Fruit fly (Drosophila melanogaster) whole organism, embryonic: ENCODE data around the gene Upf2.

Experiments used
- Atf6 ChIP-seq: fragments of 200-800 bp; sonication (Bioruptor generic); IDR thresholded peaks from 2 replicates; pipeline ENCODE4 v1.3.6; 2022; ENCODE audit warnings: missing biosample characterization, missing genetic modification characterization
- CG10321 ChIP-seq: fragments of 200-800 bp; sonication (Bioruptor generic); IDR thresholded peaks from 2 replicates; pipeline ENCODE4 v1.3.6; 2022; ENCODE audit warnings: missing biosample characterization, missing genetic modification characterization
- CG11456 ChIP-seq: fragments of 200-800 bp; sonication (Bioruptor generic); IDR thresholded peaks from 3 replicates; pipeline ENCODE4 v1.3.6; 2022; ENCODE audit warnings: missing biosample characterization, missing genetic modification characterization
- CG11723 ChIP-seq: fragments of 200-800 bp; sonication (Bioruptor generic); optimal IDR thresholded peaks from 2 replicates; lab custom pipeline; 2017; ENCODE audit warnings: missing biosample characterization, mild to moderate bottlenecking, missing genetic modification characterization
- CG12219 ChIP-seq: fragments of 200-800 bp; sonication (Bioruptor generic); optimal IDR thresholded peaks from 3 replicates; lab custom pipeline; 2018; ENCODE audit warnings: missing biosample characterization, mild to moderate bottlenecking, missing genetic modification characterization
- CG12659 ChIP-seq: fragments of 200-800 bp; sonication (Bioruptor generic); optimal IDR thresholded peaks from 3 replicates; lab custom pipeline; 2017; ENCODE audit warnings: mild to moderate bottlenecking, missing biosample characterization, missing genetic modification reagents, missing genetic modification characterization
- CG14050 ChIP-seq: fragments of 200-800 bp; sonication (Bioruptor generic); IDR thresholded peaks from 3 replicates; pipeline ENCODE4 v1.3.6; 2022; ENCODE audit warnings: missing biosample characterization, missing genetic modification characterization
- CG14965 ChIP-seq: fragments of 200-800 bp; sonication (Bioruptor generic); optimal IDR thresholded peaks from 2 replicates; lab custom pipeline; 2016; ENCODE audit warnings: missing biosample characterization, missing genetic modification characterization, borderline replicate concordance
- CG16863 ChIP-seq: fragments of 200-800 bp; sonication (Bioruptor generic); optimal IDR thresholded peaks from 3 replicates; lab custom pipeline; 2016; ENCODE audit warnings: missing biosample characterization, missing genetic modification characterization
- CG17359 ChIP-seq: fragments of 200-800 bp; sonication (Bioruptor generic); optimal IDR thresholded peaks from 3 replicates; lab custom pipeline; 2018; ENCODE audit warnings: missing biosample characterization, mild to moderate bottlenecking, missing genetic modification characterization, moderate library complexity
- CG18599 ChIP-seq: fragments of 200-800 bp; sonication (Bioruptor generic); optimal IDR thresholded peaks from 3 replicates; lab custom pipeline; 2017; ENCODE audit warnings: missing biosample characterization, missing genetic modification characterization, mild to moderate bottlenecking, moderate library complexity, missing genetic modification reagents
- CG2129 ChIP-seq: fragments of 200-800 bp; sonication (Bioruptor generic); IDR thresholded peaks from 2 replicates; pipeline ENCODE4 v1.3.6; 2022; ENCODE audit warnings: missing biosample characterization, missing genetic modification characterization; ENCODE audit not compliant: partially characterized antibody
- CG2678 ChIP-seq: fragments of 200-800 bp; sonication (Bioruptor generic); optimal IDR thresholded peaks from 3 replicates; lab custom pipeline; 2019; ENCODE audit warnings: missing biosample characterization, mild to moderate bottlenecking, missing genetic modification characterization, moderate library complexity
- CG3065 ChIP-seq: fragments of 200-800 bp; sonication (Bioruptor generic); optimal IDR thresholded peaks from 2 replicates; lab custom pipeline; 2016; ENCODE audit warnings: missing biosample characterization, missing genetic modification characterization
- CG32532 ChIP-seq: fragments of 200-800 bp; sonication (Bioruptor generic); IDR thresholded peaks from 2 replicates; pipeline ENCODE4 v1.3.6; 2022; ENCODE audit warnings: missing biosample characterization, missing genetic modification characterization
- CG34376 ChIP-seq: fragments of 200-800 bp; sonication (Bioruptor generic); optimal IDR thresholded peaks from 2 replicates; lab custom pipeline; 2018; ENCODE audit warnings: missing biosample characterization, mild to moderate bottlenecking, missing genetic modification characterization
- CG6272 ChIP-seq: fragments of 200-800 bp; sonication (Bioruptor generic); IDR thresholded peaks from 2 replicates; pipeline ENCODE4 v1.3.6; 2022; ENCODE audit warnings: missing biosample characterization, missing genetic modification characterization
- CG6854 ChIP-seq: fragments of 200-800 bp; sonication (Bioruptor generic); optimal IDR thresholded peaks from 3 replicates; lab custom pipeline; 2017; ENCODE audit warnings: missing biosample characterization, mild to moderate bottlenecking, missing genetic modification characterization
- CG7839 ChIP-seq: fragments of 200-800 bp; sonication (Bioruptor generic); optimal IDR thresholded peaks from 3 replicates; lab custom pipeline; 2018; ENCODE audit warnings: missing biosample characterization, mild to moderate bottlenecking, missing genetic modification characterization, moderate library complexity
- CG8924 ChIP-seq: fragments of 200-800 bp; optimal IDR thresholded peaks from 3 replicates; lab custom pipeline; 2019; ENCODE audit warnings: missing biosample characterization, mild to moderate bottlenecking, missing genetic modification characterization, moderate library complexity
- Dek ChIP-seq: fragments of 200-800 bp; sonication (Bioruptor generic); optimal IDR thresholded peaks from 3 replicates; lab custom pipeline; 2019; ENCODE audit warnings: missing biosample characterization, mild to moderate bottlenecking, missing genetic modification characterization, moderate library complexity
- Dll ChIP-seq: fragments of 200-800 bp; sonication (Bioruptor generic); IDR thresholded peaks from 4 replicates; pipeline ENCODE4 v1.3.6; 2022; ENCODE audit warnings: missing biosample characterization, missing genetic modification characterization; ENCODE audit not compliant: partially characterized antibody
- Dp ChIP-seq: fragments of 200-800 bp; sonication (Bioruptor generic); optimal IDR thresholded peaks from 2 replicates; lab custom pipeline; 2018; ENCODE audit warnings: missing biosample characterization, mild to moderate bottlenecking, missing genetic modification characterization, moderate library complexity
- HHEX ChIP-seq: fragments of 200-800 bp; sonication (Bioruptor generic); optimal IDR thresholded peaks from 3 replicates; lab custom pipeline; 2017; ENCODE audit warnings: missing biosample characterization, mild to moderate bottlenecking, missing genetic modification characterization, missing genetic modification reagents
- Hsf ChIP-seq: fragments of 200-800 bp; sonication (Bioruptor generic); optimal IDR thresholded peaks from 3 replicates; lab custom pipeline; 2016; ENCODE audit warnings: missing biosample characterization, missing genetic modification characterization
- Lhr ChIP-seq: fragments of 200-800 bp; sonication (Bioruptor generic); optimal IDR thresholded peaks from 3 replicates; lab custom pipeline; 2017; ENCODE audit warnings: mild to moderate bottlenecking, missing biosample characterization, missing genetic modification reagents, missing genetic modification characterization
- NK7.1 ChIP-seq: fragments of 200-800 bp; sonication (Bioruptor generic); optimal IDR thresholded peaks from 3 replicates; lab custom pipeline; 2016; ENCODE audit warnings: missing biosample characterization, missing genetic modification characterization
- Nf-YB ChIP-seq: fragments of 200-800 bp; sonication (Bioruptor generic); optimal IDR thresholded peaks from 3 replicates; lab custom pipeline; 2019; ENCODE audit warnings: missing biosample characterization, mild to moderate bottlenecking, missing genetic modification characterization, moderate library complexity
- NfI ChIP-seq: fragments of 200-800 bp; sonication (Bioruptor generic); optimal IDR thresholded peaks from 3 replicates; lab custom pipeline; 2018; ENCODE audit warnings: missing biosample characterization, mild to moderate bottlenecking, missing genetic modification characterization, moderate library complexity
- Ptx1 ChIP-seq: fragments of 200-800 bp; sonication (Bioruptor generic); IDR thresholded peaks from 2 replicates; pipeline ENCODE4 v1.3.6; 2022; ENCODE audit warnings: missing biosample characterization, missing genetic modification characterization
- Rfx ChIP-seq: fragments of 200-800 bp; sonication (Bioruptor generic); IDR thresholded peaks from 2 replicates; pipeline ENCODE4 v1.3.6; 2022; ENCODE audit warnings: missing biosample characterization, missing genetic modification characterization
- Six4 ChIP-seq: fragments of 200-800 bp; sonication (Bioruptor generic); optimal IDR thresholded peaks from 2 replicates; lab custom pipeline; 2016; ENCODE audit warnings: missing biosample characterization, missing genetic modification characterization
- Stat92E ChIP-seq, 3 experiments: fragments of >200 bp in 2 of 3; fragments of 200-800 bp in 1 of 3; sonication (Bioruptor generic) in 1 of 3; optimal IDR thresholded peaks; 2 replicates each; lab custom pipeline; 2017 to 2019; ENCODE audit warnings: missing biosample characterization in 3 of 3, missing genetic modification characterization in 3 of 3, mild to moderate bottlenecking in 1 of 3, moderate library complexity in 1 of 3
- Trl ChIP-seq, 3 experiments: fragments of >200 bp in 2 of 3; fragments of 200-800 bp in 1 of 3; sonication (Bioruptor generic) in 1 of 3; optimal IDR thresholded peaks; 2 replicates in 1 of 3; 3 replicates in 2 of 3; lab custom pipeline; 2016 to 2017; ENCODE audit warnings: missing biosample characterization in 1 of 3, missing genetic modification characterization in 1 of 3
- Vsx1 ChIP-seq: fragments of 200-800 bp; sonication (Bioruptor generic); optimal IDR thresholded peaks from 2 replicates; lab custom pipeline; 2017; ENCODE audit warnings: missing biosample characterization, mild to moderate bottlenecking, missing genetic modification characterization, missing genetic modification reagents
- abd-A ChIP-seq: fragments of 200-800 bp; sonication (Bioruptor generic); optimal IDR thresholded peaks from 3 replicates; lab custom pipeline; 2019; ENCODE audit warnings: missing biosample characterization, mild to moderate bottlenecking, missing genetic modification characterization, moderate library complexity
- ase ChIP-seq: fragments of 200-800 bp; sonication (Bioruptor generic); IDR thresholded peaks from 3 replicates; pipeline ENCODE4 v1.3.6; 2022; ENCODE audit warnings: missing biosample characterization, missing genetic modification characterization
- bbx ChIP-seq: fragments of 200-800 bp; sonication (Bioruptor generic); IDR thresholded peaks from 2 replicates; pipeline ENCODE4 v1.3.6; 2022; ENCODE audit warnings: missing biosample characterization, missing genetic modification characterization; ENCODE audit not compliant: partially characterized antibody
- croc ChIP-seq: fragments of 200-800 bp; sonication (Bioruptor generic); conservative IDR thresholded peaks from 3 replicates; pipeline ENCODE4 v1.3.6; 2022; ENCODE audit warnings: missing biosample characterization, missing genetic modification characterization
- cwo ChIP-seq: fragments of 200-800 bp; sonication (Bioruptor generic); optimal IDR thresholded peaks from 3 replicates; lab custom pipeline; 2017; ENCODE audit warnings: missing biosample characterization, missing genetic modification characterization, mild to moderate bottlenecking, moderate library complexity, missing genetic modification reagents
- en ChIP-seq: fragments of 200-800 bp; sonication (Bioruptor generic); optimal IDR thresholded peaks from 2 replicates; lab custom pipeline; 2016; ENCODE audit warnings: missing biosample characterization, missing genetic modification characterization
- gem ChIP-seq: fragments of 200-800 bp; sonication (Bioruptor generic); optimal IDR thresholded peaks from 2 replicates; lab custom pipeline; 2019; ENCODE audit warnings: missing biosample characterization, mild to moderate bottlenecking, missing genetic modification characterization, moderate library complexity
- gro ChIP-seq: fragments of 200-800 bp; sonication (Bioruptor generic); optimal IDR thresholded peaks from 2 replicates; lab custom pipeline; 2016; ENCODE audit warnings: missing biosample characterization, missing genetic modification characterization
- inv ChIP-seq: fragments of 200-800 bp; sonication (Bioruptor generic); IDR thresholded peaks from 2 replicates; pipeline ENCODE4 v1.3.6; 2022; ENCODE audit warnings: missing biosample characterization, missing genetic modification characterization; ENCODE audit not compliant: partially characterized antibody
- nau ChIP-seq: fragments of 200-800 bp; sonication (Bioruptor generic); optimal IDR thresholded peaks from 3 replicates; lab custom pipeline; 2017; ENCODE audit warnings: missing biosample characterization, mild to moderate bottlenecking, missing genetic modification characterization, missing genetic modification reagents
- sim ChIP-seq: fragments of 200-800 bp; sonication (Bioruptor generic); IDR thresholded peaks from 2 replicates; pipeline ENCODE4 v1.3.6; 2022; ENCODE audit warnings: missing biosample characterization, missing genetic modification characterization
- sug ChIP-seq: fragments of 200-800 bp; optimal IDR thresholded peaks from 2 replicates; lab custom pipeline; 2019; ENCODE audit warnings: missing biosample characterization, mild to moderate bottlenecking, missing genetic modification characterization, moderate library complexity
- tio ChIP-seq: fragments of 200-800 bp; sonication (Bioruptor generic); optimal IDR thresholded peaks from 2 replicates; lab custom pipeline; 2017; ENCODE audit warnings: missing biosample characterization, missing genetic modification characterization, inconsistent platforms

Upf2 gene

DNA sequence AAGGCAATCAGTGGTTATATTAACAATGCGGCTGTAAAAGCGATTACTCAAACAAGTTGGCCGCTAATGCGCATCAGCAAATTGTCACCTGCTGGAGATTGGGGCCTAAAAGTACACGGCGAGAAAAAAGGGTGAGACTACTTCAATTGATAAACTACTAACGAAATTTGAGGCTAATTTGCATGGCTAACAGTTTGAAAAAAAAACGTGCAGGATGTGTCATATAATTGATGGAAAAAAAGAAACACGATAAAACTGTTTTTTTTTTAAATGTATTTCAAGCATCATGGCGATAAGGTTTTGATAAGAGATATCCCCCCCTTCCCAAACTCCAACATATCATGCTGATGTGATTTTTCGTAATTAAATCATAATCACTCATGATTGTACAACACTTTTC is 37.4 kb upstream of the Upf2 start (continued):
- TF ChIP-seq CG8924 (tag; lab: Kevin White, UChicago) (no peak), ase (no peak), bbx (no peak), CG16863 (GFP tag; lab: Kevin White, UChicago) (no peak), NfI (GFP tag; lab: Kevin White, UChicago) (peak; percentile 39), CG10321 (GFP tag; lab: Robert Waterston, UW) (no peak), CG12219 (GFP tag; lab: Kevin White, UChicago) (no peak), CG2678 (peak; percentile 57), tio (no peak), en (GFP tag; lab: Kevin White, UChicago) (no peak), Dp (GFP tag; lab: Kevin White, UChicago) (no peak), CG11456 (GFP tag; lab: Robert Waterston, UW) (0 out of 3 replicates have a peak, but pooled peaks have one; percentile 51), CG34376 (GFP tag; lab: Kevin White, UChicago) (peak; percentile 19), Trl (optimal IDR thresholded peaks at IDR 0.05; lab: Kevin White, UChicago) (no peak), Trl (GFP tag; optimal IDR thresholded peaks at IDR 0.05; lab: Kevin White, UChicago) (peak; percentile 5), gem (tag; lab: Kevin White, UChicago) (peak; percentile 55), nau (GFP tag; lab: Kevin White, UChicago) (peak; percentile 27), abd-A (no peak), CG12659 (GFP tag; lab: Kevin White, UChicago) (peak; percentile 35), CG3065 (no peak), CG14965 (GFP tag; lab: Kevin White, UChicago) (no peak), CG6272 (GFP tag; lab: Robert Waterston, UW) (no peak), CG32532 (GFP tag; lab: Robert Waterston, UW) (peak; percentile 64; the same call in 1 of the 2 replicates), Six4 (GFP tag; lab: Kevin White, UChicago) (no peak), Dll (GFP tag; lab: Robert Waterston, UW) (no peak), Stat92E (GFP tag; optimal IDR thresholded peaks at IDR 0.05; lab: Kevin White, UChicago) (no peak), sug (tag; lab: Kevin White, UChicago) (no peak), CG2129 (GFP tag; lab: Robert Waterston, UW) (no peak), Hsf (GFP tag; lab: Kevin White, UChicago) (peak; percentile 1), croc (GFP tag; lab: Robert Waterston, UW) (no peak), sim (GFP tag; lab: Robert Waterston, UW) (no peak), cwo (peak; percentile 51), NK7.1 (GFP tag; lab: Kevin White, UChicago) (peak; percentile 11), CG6854 (GFP tag; lab: Kevin White, UChicago) (no peak), Lhr (GFP tag; lab: Kevin White, UChicago) (no peak), CG14050 (no peak), Rfx (GFP tag; lab: Robert Waterston, UW) (peak; percentile 70), Atf6 (GFP tag; lab: Robert Waterston, UW) (peak; percentile 57; the same call in 1 of the 2 replicates), Dek (peak; percentile 26), CG18599 (GFP tag; lab: Kevin White, UChicago) (peak; percentile 59), Vsx1 (GFP tag; lab: Kevin White, UChicago) (no peak), gro (GFP tag; lab: Kevin White, UChicago) (peak; percentile 31), CG11723 (GFP tag; lab: Kevin White, UChicago) (no peak), CG7839 (tag; lab: Kevin White, UChicago) (peak; percentile 53), Ptx1 (GFP tag; lab: Robert Waterston, UW) (peak; percentile 46; the same call in 1 of the 2 replicates), HHEX (peak; percentile 44), inv (no peak), CG17359 (peak; percentile 6), Nf-YB (GFP tag; lab: Kevin White, UChicago) (no peak)
